Fruit fly (Drosophila melanogaster) whole organism, embryonic: ENCODE measurements around the gene MEP-1.

Experiments used
- Abd-B ChIP-seq: fragments of 200-800 bp; sonication (Bioruptor generic); optimal IDR thresholded peaks from 2 replicates; lab custom pipeline; 2018; ENCODE audit warnings: missing biosample characterization, mild to moderate bottlenecking, missing genetic modification characterization, moderate library complexity
- Ada2b ChIP-seq: fragments of 200-800 bp; sonication (Bioruptor generic); IDR thresholded peaks from 2 replicates; pipeline ENCODE4 v1.3.6; 2022; ENCODE audit warnings: missing biosample characterization, missing genetic modification characterization
- Atf6 ChIP-seq: fragments of 200-800 bp; sonication (Bioruptor generic); IDR thresholded peaks from 2 replicates; pipeline ENCODE4 v1.3.6; 2022; ENCODE audit warnings: missing biosample characterization, missing genetic modification characterization
- BEAF-32 ChIP-seq: fragments of 200-800 bp; sonication (Bioruptor generic); optimal IDR thresholded peaks from 3 replicates; lab custom pipeline; 2017; ENCODE audit warnings: missing biosample characterization, missing genetic modification characterization, mild to moderate bottlenecking, moderate library complexity, missing genetic modification reagents
- BtbVII ChIP-seq: fragments of 200-800 bp; sonication (Bioruptor generic); optimal IDR thresholded peaks from 3 replicates; lab custom pipeline; 2017; ENCODE audit warnings: missing biosample characterization, mild to moderate bottlenecking, missing genetic modification characterization
- Bteb2 ChIP-seq: fragments of 200-800 bp; sonication (Bioruptor generic); optimal IDR thresholded peaks from 2 replicates; lab custom pipeline; 2016; ENCODE audit warnings: missing biosample characterization, missing genetic modification characterization
- CG12071 ChIP-seq: fragments of 200-800 bp; sonication (Bioruptor generic); optimal IDR thresholded peaks from 3 replicates; lab custom pipeline; 2018; ENCODE audit warnings: missing biosample characterization, mild to moderate bottlenecking, missing genetic modification characterization
- CG12219 ChIP-seq: fragments of 200-800 bp; sonication (Bioruptor generic); optimal IDR thresholded peaks from 3 replicates; lab custom pipeline; 2018; ENCODE audit warnings: missing biosample characterization, mild to moderate bottlenecking, missing genetic modification characterization
- CG1233 ChIP-seq: fragments of 200-800 bp; sonication (Bioruptor generic); optimal IDR thresholded peaks from 4 replicates; lab custom pipeline; 2018; ENCODE audit warnings: missing biosample characterization, mild to moderate bottlenecking, missing genetic modification characterization
- CG12769 ChIP-seq: fragments of 200-800 bp; sonication (Bioruptor generic); optimal IDR thresholded peaks from 2 replicates; lab custom pipeline; 2019; ENCODE audit warnings: missing biosample characterization, mild to moderate bottlenecking, missing genetic modification characterization, moderate library complexity
- CG13894 ChIP-seq: fragments of 200-800 bp; sonication (Bioruptor generic); optimal IDR thresholded peaks from 3 replicates; lab custom pipeline; 2018; ENCODE audit warnings: missing biosample characterization, mild to moderate bottlenecking, missing genetic modification characterization, moderate library complexity
- CG14014 ChIP-seq: fragments of 200-800 bp; sonication (Bioruptor generic); IDR thresholded peaks from 2 replicates; pipeline ENCODE4 v1.3.6; 2022; ENCODE audit warnings: missing biosample characterization, missing genetic modification characterization
- CG14667 ChIP-seq: fragments of 200-800 bp; sonication (Bioruptor generic); IDR thresholded peaks from 2 replicates; pipeline ENCODE4 v1.3.6; 2022; ENCODE audit warnings: missing biosample characterization, missing genetic modification characterization
- CG1602 ChIP-seq: fragments of 200-800 bp; sonication (Bioruptor generic); optimal IDR thresholded peaks from 3 replicates; lab custom pipeline; 2016; ENCODE audit warnings: missing biosample characterization, missing genetic modification characterization
- CG16779 ChIP-seq: fragments of 200-800 bp; sonication (Bioruptor generic); IDR thresholded peaks from 2 replicates; pipeline ENCODE4 v1.3.6; 2022; ENCODE audit warnings: missing biosample characterization, missing genetic modification characterization
- CG17568 ChIP-seq: fragments of 200-800 bp; sonication (Bioruptor generic); optimal IDR thresholded peaks from 2 replicates; lab custom pipeline; 2018; ENCODE audit warnings: missing biosample characterization, mild to moderate bottlenecking, missing genetic modification characterization, moderate library complexity
- CG1832 ChIP-seq: fragments of 200-800 bp; sonication (Bioruptor generic); optimal IDR thresholded peaks from 2 replicates; lab custom pipeline; 2017; ENCODE audit warnings: missing biosample characterization, mild to moderate bottlenecking, missing genetic modification characterization, inconsistent platforms
- CG33557 ChIP-seq: fragments of 200-800 bp; sonication (Bioruptor generic); optimal IDR thresholded peaks from 2 replicates; lab custom pipeline; 2019; ENCODE audit warnings: missing biosample characterization, mild to moderate bottlenecking, missing genetic modification characterization, moderate library complexity
- CG3847 ChIP-seq: fragments of 200-800 bp; sonication (Bioruptor generic); IDR thresholded peaks from 2 replicates; pipeline ENCODE4 v1.3.6; 2022; ENCODE audit warnings: missing biosample characterization, missing genetic modification characterization
- CG6683 ChIP-seq: fragments of 200-800 bp; sonication (Bioruptor generic); optimal IDR thresholded peaks from 2 replicates; lab custom pipeline; 2017; ENCODE audit warnings: missing biosample characterization, mild to moderate bottlenecking, missing genetic modification characterization, missing genetic modification reagents
- CG7357 ChIP-seq: fragments of 200-800 bp; sonication (Bioruptor generic); IDR thresholded peaks from 3 replicates; pipeline ENCODE4 v1.3.6; 2022; ENCODE audit warnings: missing biosample characterization, missing genetic modification characterization
- CG9609 ChIP-seq: fragments of 200-800 bp; sonication (Bioruptor generic); optimal IDR thresholded peaks from 3 replicates; lab custom pipeline; 2016; ENCODE audit warnings: missing biosample characterization, missing genetic modification characterization
- CTCF ChIP-seq: fragments of 200-800 bp; sonication (Bioruptor generic); optimal IDR thresholded peaks from 2 replicates; lab custom pipeline; 2017; ENCODE audit warnings: missing biosample characterization, mild to moderate bottlenecking, missing genetic modification characterization, moderate library complexity
- ERR ChIP-seq: fragments of 200-800 bp; sonication (Bioruptor generic); optimal IDR thresholded peaks from 2 replicates; lab custom pipeline; 2016; ENCODE audit warnings: missing biosample characterization, missing genetic modification characterization
- Gug ChIP-seq: fragments of 200-800 bp; sonication (Bioruptor generic); IDR thresholded peaks from 4 replicates; pipeline ENCODE4 v1.3.6; 2022; ENCODE audit warnings: missing biosample characterization, missing genetic modification characterization
- MESR4 ChIP-seq: fragments of 200-800 bp; sonication (Bioruptor generic); optimal IDR thresholded peaks from 2 replicates; lab custom pipeline; 2018; ENCODE audit warnings: missing biosample characterization, mild to moderate bottlenecking, missing genetic modification characterization, moderate library complexity
- Nf-YA ChIP-seq: fragments of 200-800 bp; sonication (Bioruptor generic); IDR thresholded peaks from 2 replicates; pipeline ENCODE4 v1.3.6; 2022; ENCODE audit warnings: missing biosample characterization, missing genetic modification characterization
- Opbp ChIP-seq: fragments of 200-800 bp; sonication (Bioruptor generic); IDR thresholded peaks from 3 replicates; pipeline ENCODE4 v1.3.6; 2022; ENCODE audit warnings: missing biosample characterization, missing genetic modification characterization; ENCODE audit not compliant: partially characterized antibody
- Ssrp ChIP-seq: fragments of 200-800 bp; sonication (Bioruptor generic); optimal IDR thresholded peaks from 2 replicates; lab custom pipeline; 2018; ENCODE audit warnings: missing biosample characterization, mild to moderate bottlenecking, missing genetic modification characterization, moderate library complexity
- Usf ChIP-seq: fragments of 200-800 bp; sonication (Bioruptor generic); optimal IDR thresholded peaks from 2 replicates; lab custom pipeline; 2017; ENCODE audit warnings: missing genotype, missing biosample characterization, missing genetic modification characterization
- abd-A ChIP-seq: fragments of 200-800 bp; sonication (Bioruptor generic); optimal IDR thresholded peaks from 3 replicates; lab custom pipeline; 2019; ENCODE audit warnings: missing biosample characterization, mild to moderate bottlenecking, missing genetic modification characterization, moderate library complexity
- amos ChIP-seq: fragments of 200-800 bp; sonication (Bioruptor generic); IDR thresholded peaks from 2 replicates; pipeline ENCODE4 v1.3.6; 2022; ENCODE audit warnings: missing biosample characterization, missing genetic modification characterization; ENCODE audit not compliant: partially characterized antibody
- az2 ChIP-seq: fragments of 200-800 bp; sonication (Bioruptor generic); optimal IDR thresholded peaks from 3 replicates; lab custom pipeline; 2016; ENCODE audit warnings: missing biosample characterization, missing genetic modification characterization
- cas ChIP-seq: fragments of 200-800 bp; sonication (Bioruptor generic); IDR thresholded peaks from 2 replicates; pipeline ENCODE4 v1.3.6; 2022; ENCODE audit warnings: missing biosample characterization, missing genetic modification characterization
- cwo ChIP-seq: fragments of 200-800 bp; sonication (Bioruptor generic); optimal IDR thresholded peaks from 3 replicates; lab custom pipeline; 2017; ENCODE audit warnings: missing biosample characterization, missing genetic modification characterization, mild to moderate bottlenecking, moderate library complexity, missing genetic modification reagents
- danr ChIP-seq: fragments of 200-800 bp; sonication (Bioruptor generic); IDR thresholded peaks from 2 replicates; pipeline ENCODE4 v1.3.6; 2022; ENCODE audit warnings: missing biosample characterization, missing genetic modification characterization
- disco-r ChIP-seq: fragments of 200-800 bp; sonication (Bioruptor generic); optimal IDR thresholded peaks from 2 replicates; lab custom pipeline; 2016; ENCODE audit warnings: missing biosample characterization, missing genetic modification characterization
- ems ChIP-seq: fragments of 200-800 bp; sonication (Bioruptor generic); optimal IDR thresholded peaks from 3 replicates; lab custom pipeline; 2016; ENCODE audit warnings: missing biosample characterization, missing genetic modification characterization
- gro ChIP-seq: fragments of 200-800 bp; sonication (Bioruptor generic); optimal IDR thresholded peaks from 2 replicates; lab custom pipeline; 2016; ENCODE audit warnings: missing biosample characterization, missing genetic modification characterization
- nmo ChIP-seq: fragments of 200-800 bp; sonication (Bioruptor generic); optimal IDR thresholded peaks from 2 replicates; lab custom pipeline; 2018; ENCODE audit warnings: missing biosample characterization, mild to moderate bottlenecking, missing genetic modification characterization, moderate library complexity
- oc ChIP-seq: fragments of 200-800 bp; sonication (Bioruptor generic); optimal IDR thresholded peaks from 2 replicates; lab custom pipeline; 2018; ENCODE audit warnings: missing biosample characterization, mild to moderate bottlenecking, missing genetic modification characterization, moderate library complexity
- pho ChIP-seq: fragments of 200-800 bp; sonication (Bioruptor generic); optimal IDR thresholded peaks from 2 replicates; lab custom pipeline; 2016; ENCODE audit warnings: missing biosample characterization, missing genetic modification characterization
- phol ChIP-seq: fragments of 200-800 bp; sonication (Bioruptor generic); optimal IDR thresholded peaks from 3 replicates; lab custom pipeline; 2018; ENCODE audit warnings: missing biosample characterization, mild to moderate bottlenecking, missing genetic modification characterization, moderate library complexity
- sens-2 ChIP-seq: fragments of 200-800 bp; sonication (Bioruptor generic); IDR thresholded peaks from 2 replicates; pipeline ENCODE4 v1.3.6; 2022; ENCODE audit warnings: missing biosample characterization, missing genetic modification characterization
- shn ChIP-seq: fragments of 200-800 bp; sonication (Bioruptor generic); optimal IDR thresholded peaks from 3 replicates; lab custom pipeline; 2016; ENCODE audit warnings: missing biosample characterization, missing genetic modification characterization
- so ChIP-seq: fragments of 200-800 bp; sonication (Bioruptor generic); IDR thresholded peaks from 3 replicates; pipeline ENCODE4 v1.3.6; 2022; ENCODE audit warnings: missing biosample characterization, missing genetic modification characterization
- sqz ChIP-seq: fragments of 200-800 bp; sonication (Bioruptor generic); optimal IDR thresholded peaks from 3 replicates; lab custom pipeline; 2018; ENCODE audit warnings: missing biosample characterization, mild to moderate bottlenecking, missing genetic modification characterization
- toy ChIP-seq: fragments of 200-800 bp; sonication (Bioruptor generic); IDR thresholded peaks from 2 replicates; pipeline ENCODE4 v1.3.6; 2022; ENCODE audit warnings: missing biosample characterization, missing genetic modification characterization
- zen2 ChIP-seq: fragments of 200-800 bp; sonication (Bioruptor generic); IDR thresholded peaks from 3 replicates; pipeline ENCODE4 v1.3.6; 2022; ENCODE audit warnings: missing biosample characterization, missing genetic modification characterization; ENCODE audit not compliant: partially characterized antibody

MEP-1 gene

DNA sequence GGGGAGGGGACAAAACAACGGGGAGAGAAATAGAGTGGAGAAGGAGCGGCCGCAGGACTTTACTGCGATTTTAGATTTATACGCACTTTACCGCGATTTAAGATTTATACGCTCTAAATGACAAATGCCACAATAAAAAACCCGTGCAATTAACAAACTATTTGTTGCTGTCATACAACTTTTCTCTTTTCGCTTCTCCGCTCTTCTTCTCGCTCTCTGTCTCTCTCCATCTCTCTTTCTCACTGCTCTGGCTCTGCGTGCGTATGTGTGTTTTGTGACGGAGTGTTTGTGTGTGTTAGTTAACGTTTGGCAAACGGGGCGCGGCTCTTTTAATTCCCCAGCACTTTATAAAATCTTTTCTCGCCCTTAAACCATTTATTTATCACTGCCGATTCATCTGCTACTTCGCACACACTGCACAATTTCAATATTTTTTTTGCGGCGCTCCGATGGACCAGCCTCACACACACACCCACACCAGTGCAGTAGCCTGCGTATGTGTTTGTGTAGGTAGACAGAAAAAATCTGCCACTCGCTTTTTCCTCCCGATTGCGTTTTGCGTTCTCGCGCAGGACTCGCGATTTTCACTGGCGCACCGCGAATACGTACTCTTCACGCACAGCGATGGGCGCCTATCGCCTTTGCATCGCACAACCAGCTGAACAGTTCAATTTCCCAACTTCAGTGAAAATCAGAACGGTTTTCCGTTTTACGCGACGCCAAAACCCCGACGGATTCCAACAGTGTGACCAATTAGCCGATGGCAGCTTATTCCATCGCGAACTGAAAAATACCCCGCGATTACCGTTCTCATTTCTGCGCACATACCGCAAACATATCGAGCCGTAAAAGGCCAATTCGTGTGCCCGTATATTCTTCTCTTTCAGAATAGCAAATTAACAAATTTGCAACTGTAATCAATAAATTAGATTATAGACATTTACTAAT lies 45.4 kb upstream of the MEP-1 start, which contains the start of gene msn (continued):
- TF ChIP-seq gro (peak; percentile 50), CG1233 (GFP tag; lab: Kevin White, UChicago) (no peak), CG3847 (GFP tag; lab: Robert Waterston, UW) (peak; percentile 49), CG13894 (peak; percentile 12), CG12071 (peak; percentile 58), oc (no peak), zen2 (GFP tag; lab: Robert Waterston, UW) (peak; percentile 21; the same call in 1 of the 3 replicates), CG12769 (tag; lab: Kevin White, UChicago) (peak; percentile 29), sqz (GFP tag; lab: Kevin White, UChicago) (peak; percentile 91), CG7357 (GFP tag; lab: Robert Waterston, UW) (no peak), nmo (GFP tag; lab: Kevin White, UChicago) (no peak), Bteb2 (GFP tag; lab: Kevin White, UChicago) (no peak), CG1832 (peak; percentile 47), BEAF-32 (GFP tag; lab: Kevin White, UChicago) (peak; percentile 64), Ssrp (peak; percentile 8), so (GFP tag; lab: Robert Waterston, UW) (no peak; the same call in 2 of the 3 replicates), CG6683 (GFP tag; lab: Kevin White, UChicago) (peak; percentile 8), BtbVII (GFP tag; lab: Kevin White, UChicago) (peak; percentile 60), Gug (GFP tag; lab: Robert Waterston, UW) (no peak; the same call in 3 of the 4 replicates), MESR4 (peak; percentile 92), Usf (no peak), cwo (GFP tag; lab: Kevin White, UChicago) (no peak), shn (GFP tag; lab: Kevin White, UChicago) (no peak), pho (peak; percentile 19), CG33557 (GFP tag; lab: Kevin White, UChicago) (peak; percentile 36), abd-A (no peak), sens-2 (GFP tag; lab: Robert Waterston, UW) (0 out of 2 replicates have a peak, but pooled peaks have one; percentile 7), CG12219 (GFP tag; lab: Kevin White, UChicago) (no peak), cas (GFP tag; lab: Robert Waterston, UW) (peak; percentile 23; the same call in 1 of the 2 replicates), CG14014 (GFP tag; lab: Robert Waterston, UW) (peak; percentile 40; the same call in 1 of the 2 replicates), amos (peak; percentile 60), Atf6 (GFP tag; lab: Robert Waterston, UW) (peak; percentile 52; the same call in 1 of the 2 replicates), az2 (GFP tag; lab: Kevin White, UChicago) (no peak), CG16779 (GFP tag; lab: Robert Waterston, UW) (no peak), phol (no peak), CG1602 (GFP tag; lab: Kevin White, UChicago) (no peak), ems (GFP tag; lab: Kevin White, UChicago) (peak; percentile 33), CG9609 (GFP tag; lab: Kevin White, UChicago) (peak; percentile 4), Abd-B (GFP tag; lab: Kevin White, UChicago) (peak; percentile 20), CTCF (GFP tag; lab: Kevin White, UChicago) (no peak), ERR (GFP tag; lab: Kevin White, UChicago) (peak; percentile 12), Opbp (GFP tag; lab: Robert Waterston, UW) (peak; percentile 61; the same call in 2 of the 3 replicates), Nf-YA (GFP tag; lab: Robert Waterston, UW) (no peak), Ada2b (GFP tag; lab: Robert Waterston, UW) (no peak), toy (GFP tag; lab: Robert Waterston, UW) (no peak), CG14667 (no peak), disco-r (GFP tag; lab: Kevin White, UChicago) (no peak), CG17568 (GFP tag; lab: Kevin White, UChicago) (no peak), danr (GFP tag; lab: Robert Waterston, UW) (no peak)
